ENCODE assay signal across 4 fruit fly cellular contexts in genomic region chrX:6856332-6856995, dm6.
TF ChIP-seq lines count a peak whose summit lies in the region.

No protein-coding gene starts in this region.

TF ChIP-seq in whole organism, embryonic, 481 proteins besides CTCF, POLR2A, EP300 and RAD21 (continued from another document and continues in another):
- peak; percentile 47 for TF ChIP-seq CG12219 (GFP tag; optimal IDR thresholded peaks at IDR 0.05; lab: Kevin White, UChicago)
- no peak for TF ChIP-seq CG14860 (GFP tag; IDR thresholded peaks at IDR 0.05; lab: Robert Waterston, UW; ENCODE audit: partially characterized antibody)
- peak; percentile 50; the same call in 1 of the 2 replicates for TF ChIP-seq Rx (GFP tag; IDR thresholded peaks at IDR 0.05; lab: Robert Waterston, UW)
- TF ChIP-seq H15 (GFP tag; IDR thresholded peaks at IDR 0.05; lab: Robert Waterston, UW) = peak; percentile 68; the same call in 2 of the 3 replicates
- no peak for TF ChIP-seq Gsc (GFP tag; IDR thresholded peaks at IDR 0.05; lab: Robert Waterston, UW)
- TF ChIP-seq CG9215 (GFP tag; IDR thresholded peaks at IDR 0.05; lab: Robert Waterston, UW) = peak; percentile 47; the same call in 1 of the 2 replicates
- peak; percentile 57 for TF ChIP-seq CG11247 (GFP tag; IDR thresholded peaks at IDR 0.05; lab: Robert Waterston, UW)
- TF ChIP-seq CG16813 (GFP tag; IDR thresholded peaks at IDR 0.05; lab: Robert Waterston, UW; ENCODE audit: partially characterized antibody) = no peak
- peak; percentile 1 for TF ChIP-seq slp2 (GFP tag; optimal IDR thresholded peaks at IDR 0.05; lab: Kevin White, UChicago)
- TF ChIP-seq sisA (GFP tag; IDR thresholded peaks at IDR 0.05; lab: Robert Waterston, UW) = peak; percentile 67
- peak; percentile 33; the same call in 1 of the 3 replicates for TF ChIP-seq sr (GFP tag; IDR thresholded peaks at IDR 0.05; lab: Robert Waterston, UW)
- peak; percentile 74 for TF ChIP-seq fd96Cb (tag; optimal IDR thresholded peaks at IDR 0.05; lab: Kevin White, UChicago)
- no peak for TF ChIP-seq disco-r (GFP tag; optimal IDR thresholded peaks at IDR 0.05; lab: Kevin White, UChicago)
- peak; percentile 46 for TF ChIP-seq Nf-YC (tag; optimal IDR thresholded peaks at IDR 0.05; lab: Kevin White, UChicago)
- TF ChIP-seq dan (GFP tag; IDR thresholded peaks at IDR 0.05; lab: Robert Waterston, UW) = no peak
- peak; percentile 70 for TF ChIP-seq wdn (GFP tag; IDR thresholded peaks at IDR 0.05; lab: Robert Waterston, UW)
- TF ChIP-seq dati (GFP tag; IDR thresholded peaks at IDR 0.05; lab: Robert Waterston, UW) = 0 out of 2 replicates have a peak, but pooled peaks have one; percentile 4
- peak; percentile 52 for TF ChIP-seq CG15514 (GFP tag; optimal IDR thresholded peaks at IDR 0.05; lab: Kevin White, UChicago)
- peak; percentile 18 for TF ChIP-seq CrebB (tag; optimal IDR thresholded peaks at IDR 0.05; lab: Kevin White, UChicago)
- TF ChIP-seq fru (optimal IDR thresholded peaks at IDR 0.05; lab: Kevin White, UChicago) = no peak
- TF ChIP-seq Med (GFP tag; lab: Kevin White, UChicago) = peak; percentile 79
- TF ChIP-seq dpn (GFP tag; optimal IDR thresholded peaks at IDR 0.05; lab: Kevin White, UChicago) = peak; percentile 16 to 59
- peak; percentile 60 for TF ChIP-seq Nf-YA (GFP tag; IDR thresholded peaks at IDR 0.05; lab: Robert Waterston, UW)
- peak; percentile 76 for TF ChIP-seq Dek (tag; optimal IDR thresholded peaks at IDR 0.05; lab: Kevin White, UChicago)
- TF ChIP-seq ara (GFP tag; IDR thresholded peaks at IDR 0.05; lab: Robert Waterston, UW) = peak; percentile 61; the same call in 1 of the 2 replicates
- peak; percentile 7 for TF ChIP-seq fu2 (GFP tag; optimal IDR thresholded peaks at IDR 0.05; lab: Kevin White, UChicago)
- peak; percentile 77 for TF ChIP-seq phol (tag; optimal IDR thresholded peaks at IDR 0.05; lab: Kevin White, UChicago)
- TF ChIP-seq Asciz (GFP tag; optimal IDR thresholded peaks at IDR 0.05; lab: Kevin White, UChicago) = peak; percentile 73
- no peak for TF ChIP-seq repo (GFP tag; optimal IDR thresholded peaks at IDR 0.05; lab: Kevin White, UChicago)
- TF ChIP-seq CG1602 (GFP tag; optimal IDR thresholded peaks at IDR 0.05; lab: Kevin White, UChicago) = peak; percentile 43
- TF ChIP-seq Dref (GFP tag; IDR thresholded peaks at IDR 0.05; lab: Robert Waterston, UW) = no peak
- no peak for TF ChIP-seq bbx (GFP tag; IDR thresholded peaks at IDR 0.05; lab: Robert Waterston, UW; ENCODE audit: partially characterized antibody)

TF ChIP-seq in whole organism, prepupa, 60 proteins besides CTCF, POLR2A, EP300 and RAD21 (continued from another document and continues in another):
- TF ChIP-seq Ets96B (tag; optimal IDR thresholded peaks at IDR 0.05; lab: Kevin White, UChicago) = peak; percentile 26
- TF ChIP-seq CG6163 (GFP tag; IDR thresholded peaks at IDR 0.05; lab: Robert Waterston, UW) = peak; percentile 78
- peak; percentile 7 for TF ChIP-seq Sox15 (GFP tag; optimal IDR thresholded peaks at IDR 0.05; lab: Kevin White, UChicago)
- TF ChIP-seq fkh (GFP tag; optimal IDR thresholded peaks at IDR 0.05; lab: Kevin White, UChicago) = no peak
- TF ChIP-seq CG7368 (GFP tag; optimal IDR thresholded peaks at IDR 0.05; lab: Kevin White, UChicago) = peak; percentile 2
- TF ChIP-seq Blimp-1 (GFP tag; optimal IDR thresholded peaks at IDR 0.05; lab: Kevin White, UChicago) = peak; percentile 48
- peak; percentile 46 for TF ChIP-seq Smox (GFP tag; optimal IDR thresholded peaks at IDR 0.05; lab: Kevin White, UChicago)
- TF ChIP-seq svp (GFP tag; lab: Kevin White, UChicago) = peak; percentile 77
- TF ChIP-seq Sox102F (GFP tag; optimal IDR thresholded peaks at IDR 0.05; lab: Kevin White, UChicago) = peak; percentile 8
- TF ChIP-seq Hr39 (GFP tag; optimal IDR thresholded peaks at IDR 0.05; lab: Kevin White, UChicago) = peak; percentile 57
- TF ChIP-seq CG8319 (GFP tag; optimal IDR thresholded peaks at IDR 0.05; lab: Kevin White, UChicago) = peak; percentile 34
- TF ChIP-seq CG3919 (GFP tag; optimal IDR thresholded peaks at IDR 0.05; lab: Kevin White, UChicago) = peak; percentile 56
- TF ChIP-seq Eip78C (GFP tag; lab: Kevin White, UChicago) = peak; percentile 87
- peak; percentile 17 for TF ChIP-seq Sox14 (GFP tag; optimal IDR thresholded peaks at IDR 0.05; lab: Kevin White, UChicago)
- TF ChIP-seq CG32006 (GFP tag; optimal IDR thresholded peaks at IDR 0.05; lab: Kevin White, UChicago) = peak; percentile 79
- peak; percentile 26 for TF ChIP-seq dsx (GFP tag; optimal IDR thresholded peaks at IDR 0.05; lab: Kevin White, UChicago; ENCODE audit: poor library complexity, severe bottlenecking)
- no peak for TF ChIP-seq fd85E (GFP tag; optimal IDR thresholded peaks at IDR 0.05; lab: Kevin White, UChicago)
- peak; percentile 7 for TF ChIP-seq CG11902 (GFP tag; optimal IDR thresholded peaks at IDR 0.05; lab: Kevin White, UChicago)
- peak; percentile 60 for TF ChIP-seq lz (GFP tag; optimal IDR thresholded peaks at IDR 0.05; lab: Kevin White, UChicago)
- TF ChIP-seq CG34406 (GFP tag; optimal IDR thresholded peaks at IDR 0.05; lab: Kevin White, UChicago) = peak; percentile 51
- peak; percentile 56 for TF ChIP-seq CG8632 (GFP tag; optimal IDR thresholded peaks at IDR 0.05; lab: Kevin White, UChicago)
- no peak for TF ChIP-seq Hr38 (GFP tag; optimal IDR thresholded peaks at IDR 0.05; lab: Kevin White, UChicago)
- peak; percentile 53 for TF ChIP-seq Hr4 (GFP tag; optimal IDR thresholded peaks at IDR 0.05; lab: Kevin White, UChicago)
- TF ChIP-seq spab (GFP tag; optimal IDR thresholded peaks at IDR 0.05; lab: Kevin White, UChicago) = no peak
- TF ChIP-seq topi (GFP tag; optimal IDR thresholded peaks at IDR 0.05; lab: Kevin White, UChicago) = peak; percentile 63
- TF ChIP-seq salr (GFP tag; optimal IDR thresholded peaks at IDR 0.05; lab: Kevin White, UChicago) = peak in 1 of 2 experiments; percentile 53
- peak; percentile 79 for TF ChIP-seq CG8119 (GFP tag; IDR thresholded peaks at IDR 0.05; lab: Robert Waterston, UW)
- TF ChIP-seq Gug (GFP tag; IDR thresholded peaks at IDR 0.05; lab: Robert Waterston, UW) = no peak
- peak; percentile 54 for TF ChIP-seq CG11294 (GFP tag; IDR thresholded peaks at IDR 0.05; lab: Robert Waterston, UW)
- TF ChIP-seq ss (GFP tag; optimal IDR thresholded peaks at IDR 0.05; lab: Kevin White, UChicago) = peak in 1 of 2 experiments; percentile 23
- peak; percentile 68 for TF ChIP-seq CG6276 (GFP tag; optimal IDR thresholded peaks at IDR 0.05; lab: Kevin White, UChicago)
- TF ChIP-seq cyc (GFP tag; optimal IDR thresholded peaks at IDR 0.05; lab: Kevin White, UChicago) = peak; percentile 47
- peak; percentile 71 for TF ChIP-seq Met (GFP tag; optimal IDR thresholded peaks at IDR 0.05; lab: Kevin White, UChicago)
- no peak for TF ChIP-seq vri (GFP tag; optimal IDR thresholded peaks at IDR 0.05; lab: Kevin White, UChicago)
- no peak for TF ChIP-seq Eip93F (GFP tag; optimal IDR thresholded peaks at IDR 0.05; lab: Kevin White, UChicago)

TF ChIP-seq in whole organism, pupa, 21 proteins besides CTCF, POLR2A, EP300 and RAD21 (continued from another document):
- TF ChIP-seq CG10348 (GFP tag; IDR thresholded peaks at IDR 0.05; lab: Robert Waterston, UW) = no peak

TF ChIP-seq in whole organism, wandering third instar larva, 38 proteins besides CTCF, POLR2A, EP300 and RAD21 (continued from another document):
- TF ChIP-seq OdsH (GFP tag; optimal IDR thresholded peaks at IDR 0.05; lab: Kevin White, UChicago) (peak; percentile 25), ey (GFP tag; optimal IDR thresholded peaks at IDR 0.05; lab: Kevin White, UChicago) (peak; percentile 54), Hr78 (GFP tag; optimal IDR thresholded peaks at IDR 0.05; lab: Kevin White, UChicago) (no peak), lola (GFP tag; optimal IDR thresholded peaks at IDR 0.05; lab: Kevin White, UChicago) (no peak), sv (GFP tag; optimal IDR thresholded peaks at IDR 0.05; lab: Kevin White, UChicago) (no peak), psq (GFP tag; optimal IDR thresholded peaks at IDR 0.05; lab: Kevin White, UChicago) (peak; percentile 25), tai (GFP tag; optimal IDR thresholded peaks at IDR 0.05; lab: Kevin White, UChicago) (no peak), dl (GFP tag; optimal IDR thresholded peaks at IDR 0.05; lab: Kevin White, UChicago; ENCODE audit: insufficient read depth in 1 of 2, partially characterized antibody in 2 of 2) (no peak), brk (GFP tag; optimal IDR thresholded peaks at IDR 0.05; lab: Kevin White, UChicago) (no peak), HLH106 (tag; optimal IDR thresholded peaks at IDR 0.05; lab: Kevin White, UChicago) (peak; percentile 71), Vsx2 (GFP tag; optimal IDR thresholded peaks at IDR 0.05; lab: Kevin White, UChicago; ENCODE audit: partially characterized antibody) (no peak), Sp1 (GFP tag; optimal IDR thresholded peaks at IDR 0.05; lab: Kevin White, UChicago) (peak; percentile 62), Rel (GFP tag; optimal IDR thresholded peaks at IDR 0.05; lab: Kevin White, UChicago) (no peak), Rel (tag; optimal IDR thresholded peaks at IDR 0.05; lab: Kevin White, UChicago) (peak; percentile 6), Mio (GFP tag; optimal IDR thresholded peaks at IDR 0.05; lab: Kevin White, UChicago) (no peak), Dif (GFP tag; optimal IDR thresholded peaks at IDR 0.05; lab: Kevin White, UChicago; ENCODE audit: partially characterized antibody) (no peak)
TF ChIP-seq in whole organism, wandering third instar larva: peak in this region for 16.
